Fruit fly (Drosophila melanogaster) Kc167 (cell line): ENCODE measurements around the gene Ubr3.

Experiments
- Myc ChIP-seq: fragments of >200 bp; optimal IDR thresholded peaks from 2 replicates; lab custom pipeline; 2017; ENCODE audit warnings: missing external identifiers
- Sin3A ChIP-seq: fragments of >200 bp; optimal IDR thresholded peaks from 2 replicates; lab custom pipeline; 2018; ENCODE audit warnings: missing external identifiers
- h ChIP-seq: fragments of >200 bp; optimal IDR thresholded peaks from 3 replicates; lab custom pipeline; 2018; ENCODE audit warnings: missing external identifiers
- insv ChIP-seq: fragments of >200 bp; optimal IDR thresholded peaks from 3 replicates; lab custom pipeline; 2018; ENCODE audit warnings: missing external identifiers
- psq ChIP-seq: fragments of >200 bp; optimal IDR thresholded peaks from 2 replicates; lab custom pipeline; 2017; ENCODE audit warnings: missing external identifiers

DNA sequence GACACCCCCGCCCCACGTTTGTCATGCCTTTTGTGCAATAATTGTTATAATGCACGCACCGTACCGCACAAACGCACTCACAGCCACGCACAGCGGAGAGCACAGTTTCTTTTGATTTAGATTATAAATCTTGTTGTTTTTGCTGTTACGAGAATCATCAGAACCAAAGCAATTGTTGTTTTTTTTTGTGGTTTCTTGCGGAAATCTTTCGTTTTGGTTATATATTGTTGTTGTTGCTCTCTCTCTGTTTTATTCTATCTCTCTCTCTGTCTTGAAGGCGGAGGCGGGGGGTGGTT, 32.1 kb downstream of the Ubr3 start:
- TF ChIP-seq psq (lab: Kevin White, UChicago) (no peak), Sin3A (lab: Kevin White, UChicago) (no peak), Myc (lab: Kevin White, UChicago) (no peak), h (lab: Kevin White, UChicago) (no peak), insv (lab: Kevin White, UChicago) (no peak)
